Worm (Caenorhabditis elegans) whole organism, mixed stage, embryonic: ENCODE results near the gene ttc-37.

Source experiments
- M03D4.4 ChIP-seq: sonication (generic microtip); optimal IDR thresholded peaks from 2 replicates; lab custom pipeline; 2017; ENCODE audit warnings: mild to moderate bottlenecking, missing genetic modification characterization, missing compliant biosample characterization
- bed-3 ChIP-seq: fragments of 200-800 bp; sonication (Bioruptor generic); optimal IDR thresholded peaks from 3 replicates; lab custom pipeline; 2018; ENCODE audit warnings: mild to moderate bottlenecking, missing genetic modification characterization, moderate library complexity, missing compliant biosample characterization
- blmp-1 ChIP-seq: fragments of 150-350 bp; optimal IDR thresholded peaks from 2 replicates; lab custom pipeline; 2014; ENCODE audit warnings: missing biosample characterization, missing genetic modification characterization
- ceh-39 ChIP-seq: fragments of 150-350 bp; optimal IDR thresholded peaks from 2 replicates; lab custom pipeline; 2014; ENCODE audit warnings: missing biosample characterization, missing genetic modification characterization
- ceh-43 ChIP-seq: fragments of 200-800 bp; sonication (Bioruptor generic); optimal IDR thresholded peaks from 2 replicates; lab custom pipeline; 2018; ENCODE audit warnings: mild to moderate bottlenecking, missing genetic modification characterization, moderate library complexity, missing compliant biosample characterization
- ceh-83 ChIP-seq: fragments of 200-800 bp; sonication (Bioruptor generic); optimal IDR thresholded peaks from 2 replicates; lab custom pipeline; 2018; ENCODE audit warnings: mild to moderate bottlenecking, missing genetic modification characterization, missing compliant biosample characterization
- ces-1 ChIP-seq: fragments of 150-350 bp; optimal IDR thresholded peaks from 2 replicates; lab custom pipeline; 2014; ENCODE audit warnings: missing biosample characterization, missing genetic modification reagents, missing genetic modification characterization
- cnd-1 ChIP-seq: fragments of 200-800 bp; sonication (Bioruptor generic); optimal IDR thresholded peaks from 2 replicates; lab custom pipeline; 2018; ENCODE audit warnings: mild to moderate bottlenecking, missing genetic modification characterization, missing compliant biosample characterization
- drap-1 ChIP-seq: fragments of 200-800 bp; sonication (Bioruptor generic); optimal IDR thresholded peaks from 3 replicates; lab custom pipeline; 2018; ENCODE audit warnings: mild to moderate bottlenecking, missing genetic modification characterization, missing compliant biosample characterization
- elt-1 ChIP-seq: sonication (generic microtip); optimal IDR thresholded peaks from 2 replicates; lab custom pipeline; 2017; ENCODE audit warnings: missing genetic modification characterization, mild to moderate bottlenecking, missing compliant biosample characterization, antibody characterized with exemption, moderate library complexity, borderline replicate concordance; ENCODE audit not compliant: insufficient read depth
- elt-3 ChIP-seq: fragments of 150-350 bp; optimal IDR thresholded peaks from 2 replicates; lab custom pipeline; 2014; ENCODE audit warnings: missing biosample characterization, missing genetic modification characterization
- flh-1 ChIP-seq: fragments of 200-800 bp; sonication (Bioruptor generic); optimal IDR thresholded peaks from 2 replicates; lab custom pipeline; 2018; ENCODE audit warnings: mild to moderate bottlenecking, missing genetic modification characterization, moderate library complexity, missing compliant biosample characterization
- ham-2 ChIP-seq: fragments of 200-800 bp; sonication (Bioruptor generic); optimal IDR thresholded peaks from 2 replicates; lab custom pipeline; 2018; ENCODE audit warnings: mild to moderate bottlenecking, missing genetic modification characterization, missing compliant biosample characterization
- hlh-1 ChIP-seq: fragments of 150-350 bp; optimal IDR thresholded peaks from 2 replicates; lab custom pipeline; 2014; ENCODE audit warnings: missing biosample characterization, missing genetic modification reagents, missing genetic modification characterization
- lin-13 ChIP-seq: fragments of 150-350 bp; optimal IDR thresholded peaks from 2 replicates; lab custom pipeline; 2014; ENCODE audit warnings: missing biosample characterization, missing genetic modification characterization
- lin-32 ChIP-seq: fragments of 200-800 bp; sonication (Bioruptor generic); optimal IDR thresholded peaks from 2 replicates; lab custom pipeline; 2018; ENCODE audit warnings: mild to moderate bottlenecking, missing genetic modification characterization, missing compliant biosample characterization
- lsy-2 ChIP-seq: fragments of 150-350 bp; optimal IDR thresholded peaks from 2 replicates; lab custom pipeline; 2014; ENCODE audit warnings: missing biosample characterization, missing genetic modification characterization
- mab-5 ChIP-seq: fragments of 150-350 bp; optimal IDR thresholded peaks from 2 replicates; lab custom pipeline; 2014; ENCODE audit warnings: missing biosample characterization, missing genetic modification characterization
- mep-1 ChIP-seq: fragments of 150-350 bp; optimal IDR thresholded peaks from 2 replicates; lab custom pipeline; 2017; ENCODE audit warnings: missing biosample characterization, missing genetic modification reagents, missing genetic modification characterization, inconsistent platforms
- nhr-12 ChIP-seq: fragments of 150-350 bp; optimal IDR thresholded peaks from 2 replicates; lab custom pipeline; 2014; ENCODE audit warnings: missing biosample characterization, missing genetic modification characterization
- nhr-2 ChIP-seq: fragments of 150-350 bp; optimal IDR thresholded peaks from 2 replicates; lab custom pipeline; 2014; ENCODE audit warnings: missing biosample characterization, missing genetic modification characterization
- nhr-237 ChIP-seq: fragments of 150-350 bp; optimal IDR thresholded peaks from 2 replicates; lab custom pipeline; 2014; ENCODE audit warnings: missing biosample characterization, missing genetic modification characterization
- nhr-28 ChIP-seq: fragments of 150-350 bp; optimal IDR thresholded peaks from 2 replicates; lab custom pipeline; 2014; ENCODE audit warnings: missing biosample characterization, missing genetic modification characterization
- nhr-76 ChIP-seq: sonication (generic microtip); optimal IDR thresholded peaks from 2 replicates; lab custom pipeline; 2017; ENCODE audit warnings: missing biosample characterization, missing genetic modification characterization
- pha-4 ChIP-seq: fragments of 150-350 bp; optimal IDR thresholded peaks from 2 replicates; lab custom pipeline; 2018; ENCODE audit warnings: missing biosample characterization, missing genetic modification reagents, missing genetic modification characterization
- sem-2 ChIP-seq: fragments of 200-800 bp; sonication (Bioruptor generic); optimal IDR thresholded peaks from 2 replicates; lab custom pipeline; 2018; ENCODE audit warnings: mild to moderate bottlenecking, missing genetic modification characterization, missing compliant biosample characterization
- snpc-4 ChIP-seq: fragments of 150-350 bp; optimal IDR thresholded peaks from 2 replicates; lab custom pipeline; 2014; ENCODE audit warnings: missing biosample characterization, missing genetic modification characterization
- sptf-1 ChIP-seq: sonication (generic microtip); optimal IDR thresholded peaks from 2 replicates; lab custom pipeline; 2017; ENCODE audit warnings: mild to moderate bottlenecking, missing genetic modification characterization, moderate library complexity, missing compliant biosample characterization
- tbx-8 ChIP-seq: fragments of 200-800 bp; sonication (Bioruptor generic); optimal IDR thresholded peaks from 2 replicates; lab custom pipeline; 2018; ENCODE audit warnings: mild to moderate bottlenecking, missing genetic modification characterization, moderate library complexity, missing compliant biosample characterization
- unc-120 ChIP-seq: sonication (generic microtip); optimal IDR thresholded peaks from 2 replicates; lab custom pipeline; 2017; ENCODE audit warnings: missing genetic modification characterization, missing compliant biosample characterization; ENCODE audit not compliant: poor library complexity, severe bottlenecking
- unc-39 ChIP-seq: fragments of 150-350 bp; optimal IDR thresholded peaks from 2 replicates; lab custom pipeline; 2014; ENCODE audit warnings: missing biosample characterization, missing genetic modification characterization
- unc-62 ChIP-seq: fragments of 150-350 bp; optimal IDR thresholded peaks from 2 replicates; lab custom pipeline; 2014; ENCODE audit warnings: missing biosample characterization, missing genetic modification reagents, missing genetic modification characterization
- zip-8 ChIP-seq: fragments of 150-350 bp; optimal IDR thresholded peaks from 2 replicates; lab custom pipeline; 2014; ENCODE audit warnings: missing biosample characterization, missing genetic modification characterization

Gene ttc-37

DNA sequence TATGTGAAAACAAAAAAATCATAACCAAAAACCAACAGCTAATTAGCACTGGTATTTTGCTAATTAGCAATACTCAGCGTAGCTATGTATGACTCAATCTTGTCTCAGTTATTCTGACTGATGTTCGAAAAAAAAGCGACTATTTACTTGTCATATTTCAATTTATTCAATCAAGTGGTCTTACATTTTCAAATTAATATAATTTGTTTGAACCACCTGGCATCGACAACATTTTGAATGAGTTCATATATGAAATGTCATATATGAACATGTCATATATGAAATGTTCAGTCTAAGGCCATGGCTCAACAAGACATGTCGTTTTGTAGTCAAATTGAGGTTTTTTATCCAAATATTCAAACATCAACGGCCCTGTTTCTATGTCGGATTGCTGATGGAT, 38.8 kb upstream of the ttc-37 start, which contains the start of gene srw-140:
Gene srw-140, plus strand, starts transcription at position 301 of the 400 bp plus-strand sequence.
- TF ChIP-seq ces-1 (GFP tag; lab: Kevin White, UChicago) (no peak), zip-8 (tag; lab: Kevin White, UChicago) (no peak), pha-4 (no peak), mab-5 (tag; lab: Kevin White, UChicago) (no peak), unc-62 (GFP tag; lab: Kevin White, UChicago) (no peak), nhr-12 (no peak), nhr-76 (tag; lab: Kevin White, UChicago) (no peak), unc-120 (tag; lab: Kevin White, UChicago) (no peak), snpc-4 (tag; lab: Kevin White, UChicago) (no peak), unc-39 (tag; lab: Kevin White, UChicago) (no peak), sem-2 (no peak)
- TF ChIP-seq, all 35 proteins: peak for 0

- no peak for TF ChIP-seq lsy-2
- no peak for TF ChIP-seq tbx-8 (GFP tag; lab: Kevin White, UChicago)
- TF ChIP-seq elt-1 (tag; lab: Kevin White, UChicago): no peak
- TF ChIP-seq flh-1 (GFP tag; lab: Kevin White, UChicago): no peak
- no peak for TF ChIP-seq lin-32 (GFP tag; lab: Kevin White, UChicago)
- no peak for TF ChIP-seq unc-39 (tag; lab: Kevin White, UChicago)
- TF ChIP-seq unc-62 (GFP tag; lab: Kevin White, UChicago): no peak
- TF ChIP-seq sptf-1: no peak
- no peak for TF ChIP-seq blmp-1
- TF ChIP-seq ceh-43 (GFP tag; lab: Kevin White, UChicago): no peak
- no peak for TF ChIP-seq pha-4
- TF ChIP-seq ham-2 (GFP tag; lab: Kevin White, UChicago): no peak
Measured at ce11 chrV:5169586-5169985, 34.7 kb upstream of the ttc-37 start, which contains the start of gene srt-64. Gene srt-64, minus strand, starts transcription at chrV:5169686.

- TF ChIP-seq nhr-237: no peak
- TF ChIP-seq nhr-76 (tag; lab: Kevin White, UChicago): no peak
- no peak for TF ChIP-seq mab-5 (tag; lab: Kevin White, UChicago)
- TF ChIP-seq cnd-1 (tag; lab: Kevin White, UChicago): no peak
- TF ChIP-seq lsy-2: no peak
- TF ChIP-seq, all 35 proteins: peak for 0
Measured at ce11 chrV:5172833-5173232, 31.4 kb upstream of the ttc-37 start, which contains the start of gene srt-65. Gene srt-65, minus strand, starts transcription at chrV:5172933.

DNA sequence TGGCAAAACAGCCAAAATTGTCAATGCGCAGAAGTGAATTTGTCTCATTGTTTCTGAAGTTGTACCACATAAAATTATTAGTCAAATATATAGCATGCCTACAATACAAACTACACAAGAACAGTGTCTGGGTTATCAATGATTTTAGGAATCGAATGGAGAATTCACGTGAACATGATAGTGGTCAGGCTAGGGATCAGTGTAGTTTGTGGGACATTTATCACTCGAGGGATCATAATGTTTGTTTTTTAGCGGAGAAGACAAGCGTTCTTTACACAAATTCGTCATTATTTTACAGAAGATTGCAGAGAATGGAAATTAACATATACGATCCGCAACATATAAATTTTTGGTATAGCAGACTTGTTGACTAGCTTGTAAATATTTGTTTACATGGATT, 27.1 kb upstream of the ttc-37 start, which contains the start of gene ugt-51:
Gene ugt-51, minus strand, starts transcription at position 101 of the 400 bp plus-strand sequence.
- TF ChIP-seq drap-1 (GFP tag; lab: Kevin White, UChicago) (no peak), sem-2 (no peak), hlh-1 (tag; lab: Kevin White, UChicago) (no peak), sptf-1 (no peak), elt-3 (tag; lab: Kevin White, UChicago) (no peak), pha-4 (no peak), mab-5 (tag; lab: Kevin White, UChicago) (no peak), unc-120 (tag; lab: Kevin White, UChicago) (no peak), ceh-39 (tag; lab: Kevin White, UChicago) (no peak), snpc-4 (tag; lab: Kevin White, UChicago) (no peak), lin-13 (tag; lab: Kevin White, UChicago) (no peak)
- TF ChIP-seq, all 35 proteins: peak for 0

ce11 chrV:5178051-5178450, 26.2 kb upstream of the ttc-37 start:
- TF ChIP-seq nhr-28 (no peak), nhr-237 (no peak), ceh-83 (GFP tag; lab: Kevin White, UChicago) (no peak), bed-3 (no peak), drap-1 (GFP tag; lab: Kevin White, UChicago) (no peak), ham-2 (GFP tag; lab: Kevin White, UChicago) (no peak), nhr-2 (tag; lab: Kevin White, UChicago) (no peak), mep-1 (no peak), sem-2 (no peak), unc-39 (tag; lab: Kevin White, UChicago) (no peak), ceh-43 (GFP tag; lab: Kevin White, UChicago) (no peak), ceh-39 (tag; lab: Kevin White, UChicago) (no peak), ces-1 (GFP tag; lab: Kevin White, UChicago) (no peak), elt-1 (tag; lab: Kevin White, UChicago) (no peak), M03D4.4 (tag; lab: Kevin White, UChicago) (no peak), pha-4 (no peak), flh-1 (GFP tag; lab: Kevin White, UChicago) (no peak), lsy-2 (no peak), nhr-76 (tag; lab: Kevin White, UChicago) (no peak)
